Worm (Caenorhabditis elegans): ENCODE measurements around the gene spp-9.

The spp-9 gene

DNA sequence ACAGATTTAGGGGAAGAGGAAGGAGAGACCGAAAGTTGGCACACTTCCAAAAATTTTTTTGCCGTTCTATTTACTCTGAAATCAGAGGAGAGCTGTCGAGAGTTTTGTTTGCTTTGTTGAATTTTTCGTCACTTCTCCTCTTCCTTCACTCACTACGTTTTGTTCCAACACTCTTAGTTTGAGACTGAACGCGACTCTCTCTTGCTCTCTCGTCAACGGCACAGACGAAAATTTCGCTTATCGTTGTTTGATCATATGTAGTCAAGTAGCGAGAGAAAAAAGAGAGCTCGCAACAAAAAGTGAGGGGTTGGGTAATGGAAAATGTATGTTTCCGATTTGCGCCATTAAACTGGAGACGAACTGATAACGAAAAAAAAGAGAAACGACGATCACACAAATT, 4.9 kb upstream of the spp-9 start:
- TF ChIP-seq hmg-4 (GFP tag; optimal IDR thresholded peaks at IDR 0.05) (no peak), ceh-36 (tag; optimal IDR thresholded peaks at IDR 0.05) (no peak), hnd-1 (tag; optimal IDR thresholded peaks at IDR 0.05) (no peak), ceh-13 (GFP tag; optimal IDR thresholded peaks at IDR 0.05) (no peak), hmbx-1 (tag; optimal IDR thresholded peaks at IDR 0.05) (no peak), F13C5.2 (tag; optimal IDR thresholded peaks at IDR 0.05) (no peak), aly-1 (tag; optimal IDR thresholded peaks at IDR 0.05) (no peak), flt-1 (GFP tag; IDR thresholded peaks at IDR 0.05) (no peak), tbx-11 (GFP tag; IDR thresholded peaks at IDR 0.05) (no peak), ama-1 (optimal IDR thresholded peaks at IDR 0.05) (no peak), sea-1 (GFP tag; conservative IDR thresholded peaks at IDR 0.05) (no peak), scrt-1 (GFP tag; IDR thresholded peaks at IDR 0.05) (no peak), pes-1 (GFP tag; IDR thresholded peaks at IDR 0.05) (no peak), B0310.2 (tag; optimal IDR thresholded peaks at IDR 0.05) (no peak)

DNA sequence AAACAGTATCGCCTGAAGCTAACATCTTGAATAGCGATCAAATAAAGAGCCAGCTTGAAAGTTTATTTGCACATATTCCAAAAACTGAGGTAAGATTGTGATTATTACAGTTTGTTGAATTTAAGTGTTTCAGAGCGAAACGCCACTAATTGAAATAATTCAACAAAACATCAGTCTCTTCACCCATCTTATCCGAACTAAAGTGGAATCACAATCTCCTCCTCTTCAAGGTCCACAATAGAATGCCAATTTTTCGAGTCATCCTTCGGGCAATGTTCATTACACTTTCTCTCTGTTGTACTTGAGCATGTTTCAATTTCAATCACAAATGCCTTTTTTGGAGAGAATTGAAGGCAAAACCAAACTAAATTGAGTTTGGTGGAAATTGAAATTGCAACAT, 3.6 kb upstream of the spp-9 start:
- TF ChIP-seq sea-1 (GFP tag; conservative IDR thresholded peaks at IDR 0.05): no peak
- TF ChIP-seq tra-4 (tag; optimal IDR thresholded peaks at IDR 0.05): no peak
- TF ChIP-seq ama-1 (optimal IDR thresholded peaks at IDR 0.05): no peak
- TF ChIP-seq ceh-13 (GFP tag; optimal IDR thresholded peaks at IDR 0.05): no peak
- no peak for TF ChIP-seq B0310.2 (tag; optimal IDR thresholded peaks at IDR 0.05)
- no peak for TF ChIP-seq hmbx-1 (tag; optimal IDR thresholded peaks at IDR 0.05)
- TF ChIP-seq tbx-37 (GFP tag; conservative IDR thresholded peaks at IDR 0.05): no peak
- no peak for TF ChIP-seq pes-1 (GFP tag; IDR thresholded peaks at IDR 0.05)
- TF ChIP-seq ceh-36 (tag; optimal IDR thresholded peaks at IDR 0.05): no peak
- no peak for TF ChIP-seq tbx-11 (GFP tag; IDR thresholded peaks at IDR 0.05)
- no peak for TF ChIP-seq aly-1 (tag; optimal IDR thresholded peaks at IDR 0.05)
- TF ChIP-seq hnd-1 (tag; optimal IDR thresholded peaks at IDR 0.05): no peak
- no peak for TF ChIP-seq scrt-1 (GFP tag; IDR thresholded peaks at IDR 0.05)
- TF ChIP-seq hmg-4 (GFP tag; optimal IDR thresholded peaks at IDR 0.05): no peak
- TF ChIP-seq ets-7 (tag; optimal IDR thresholded peaks at IDR 0.05): no peak
- no peak for TF ChIP-seq flt-1 (GFP tag; IDR thresholded peaks at IDR 0.05)

DNA sequence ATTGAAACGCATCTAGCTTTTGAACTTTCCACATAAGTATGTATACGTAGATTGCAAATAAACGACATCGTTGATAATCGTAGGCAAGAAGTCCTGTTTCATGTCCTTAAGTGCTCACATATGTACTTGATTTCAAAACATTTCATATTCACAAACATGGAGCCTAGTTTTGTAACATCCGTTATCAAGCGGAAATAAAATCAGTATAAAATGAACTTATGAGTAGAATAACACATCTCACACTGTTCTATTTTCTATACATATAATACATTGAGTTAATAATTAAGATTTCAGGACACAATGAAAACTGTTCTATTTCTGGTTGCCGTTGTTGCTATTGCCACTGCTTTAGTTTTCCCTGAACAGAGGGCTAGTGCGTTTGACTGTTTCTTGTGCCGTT, 2.2 kb downstream of the spp-9 start, which contains the start of gene spp-21:
spp-21 (plus strand) TSS at position 301 of the 400 bp plus-strand sequence.
- TF ChIP-seq ceh-36 (tag; optimal IDR thresholded peaks at IDR 0.05) (no peak), ceh-13 (GFP tag; optimal IDR thresholded peaks at IDR 0.05) (no peak), sea-1 (GFP tag; conservative IDR thresholded peaks at IDR 0.05) (no peak), flt-1 (GFP tag; IDR thresholded peaks at IDR 0.05) (no peak), F13C5.2 (tag; optimal IDR thresholded peaks at IDR 0.05) (no peak), hnd-1 (tag; optimal IDR thresholded peaks at IDR 0.05) (no peak), hmg-4 (GFP tag; optimal IDR thresholded peaks at IDR 0.05) (no peak)

DNA sequence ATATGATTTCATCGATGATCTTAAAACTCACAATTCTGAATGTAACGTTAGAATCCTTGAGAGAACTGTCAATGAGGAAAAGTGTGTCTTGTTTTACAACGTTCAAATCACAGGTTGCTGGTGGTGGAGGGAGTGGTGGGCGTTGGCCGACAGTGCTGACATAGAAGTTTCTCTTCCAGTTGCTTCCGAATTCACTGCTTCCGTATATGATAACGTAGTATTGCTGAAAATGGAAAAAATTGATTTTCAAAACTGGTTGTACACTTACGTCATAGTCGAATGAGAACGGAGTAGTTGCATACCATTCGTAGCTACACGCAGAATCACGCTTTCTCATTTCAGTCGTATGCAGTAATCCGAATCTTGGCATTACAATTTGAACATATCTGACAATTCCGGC, 4.3 kb downstream of the spp-9 start:
- TF ChIP-seq F13C5.2 (tag; optimal IDR thresholded peaks at IDR 0.05): no peak
- TF ChIP-seq hmbx-1 (tag; optimal IDR thresholded peaks at IDR 0.05): no peak
- no peak for TF ChIP-seq B0310.2 (tag; optimal IDR thresholded peaks at IDR 0.05)
- no peak for TF ChIP-seq tra-4 (tag; optimal IDR thresholded peaks at IDR 0.05)
- no peak for TF ChIP-seq ceh-36 (tag; optimal IDR thresholded peaks at IDR 0.05)
- no peak for TF ChIP-seq ceh-13 (GFP tag; optimal IDR thresholded peaks at IDR 0.05)
- TF ChIP-seq tbx-37 (GFP tag; conservative IDR thresholded peaks at IDR 0.05): no peak
- TF ChIP-seq flt-1 (GFP tag; IDR thresholded peaks at IDR 0.05): no peak
- no peak for TF ChIP-seq ets-7 (tag; optimal IDR thresholded peaks at IDR 0.05)
- no peak for TF ChIP-seq tbx-11 (GFP tag; IDR thresholded peaks at IDR 0.05)
- no peak for TF ChIP-seq hnd-1 (tag; optimal IDR thresholded peaks at IDR 0.05)
- TF ChIP-seq pes-1 (GFP tag; IDR thresholded peaks at IDR 0.05): no peak

DNA sequence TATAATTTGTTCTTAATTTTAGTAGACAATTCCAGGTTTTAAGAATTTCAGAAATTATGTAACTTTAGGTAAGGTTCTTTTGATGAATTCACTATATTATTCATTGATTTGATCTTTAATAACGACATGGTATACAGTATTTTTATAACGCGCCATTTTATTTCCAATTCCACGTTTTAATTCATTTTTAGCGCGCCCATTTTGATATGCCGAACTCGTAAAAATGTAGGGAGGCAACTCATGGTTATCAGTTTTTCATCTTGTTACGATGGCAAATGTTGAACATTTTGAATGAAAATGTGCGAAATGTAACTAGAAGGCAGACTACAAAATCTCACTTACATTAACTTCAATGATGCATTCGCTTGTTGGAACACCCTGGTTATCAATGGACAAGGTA, 11.3 kb downstream of the spp-9 start:
- no peak for TF ChIP-seq tra-4 (tag; optimal IDR thresholded peaks at IDR 0.05)
- no peak for TF ChIP-seq scrt-1 (GFP tag; IDR thresholded peaks at IDR 0.05)
- TF ChIP-seq tbx-37 (GFP tag; conservative IDR thresholded peaks at IDR 0.05): no peak
- no peak for TF ChIP-seq B0310.2 (tag; optimal IDR thresholded peaks at IDR 0.05)
- TF ChIP-seq hmg-4 (GFP tag; optimal IDR thresholded peaks at IDR 0.05): no peak
- no peak for TF ChIP-seq aly-1 (tag; optimal IDR thresholded peaks at IDR 0.05)
- TF ChIP-seq hmbx-1 (tag; optimal IDR thresholded peaks at IDR 0.05): no peak
- no peak for TF ChIP-seq ets-7 (tag; optimal IDR thresholded peaks at IDR 0.05)
- no peak for TF ChIP-seq sea-1 (GFP tag; conservative IDR thresholded peaks at IDR 0.05)
- no peak for TF ChIP-seq tbx-11 (GFP tag; IDR thresholded peaks at IDR 0.05)
- no peak for TF ChIP-seq hnd-1 (tag; optimal IDR thresholded peaks at IDR 0.05)
- no peak for TF ChIP-seq F13C5.2 (tag; optimal IDR thresholded peaks at IDR 0.05)
- TF ChIP-seq ceh-36 (tag; optimal IDR thresholded peaks at IDR 0.05): no peak
- no peak for TF ChIP-seq flt-1 (GFP tag; IDR thresholded peaks at IDR 0.05)
- TF ChIP-seq ama-1 (optimal IDR thresholded peaks at IDR 0.05): no peak
- TF ChIP-seq pes-1 (GFP tag; IDR thresholded peaks at IDR 0.05): no peak

ce11 chrX:11499738-11500137, 12.2 kb downstream of the spp-9 start, which contains the start of gene T25C12.3:
Gene T25C12.3 (minus strand): TSS chrX:11499999.
- no peak for TF ChIP-seq flt-1 (GFP tag; IDR thresholded peaks at IDR 0.05)
- TF ChIP-seq tbx-37 (GFP tag; conservative IDR thresholded peaks at IDR 0.05): no peak
- no peak for TF ChIP-seq B0310.2 (tag; optimal IDR thresholded peaks at IDR 0.05)
- no peak for TF ChIP-seq tbx-11 (GFP tag; IDR thresholded peaks at IDR 0.05)
- no peak for TF ChIP-seq ets-7 (tag; optimal IDR thresholded peaks at IDR 0.05)
- TF ChIP-seq ceh-36 (tag; optimal IDR thresholded peaks at IDR 0.05): no peak
- TF ChIP-seq aly-1 (tag; optimal IDR thresholded peaks at IDR 0.05): no peak
- no peak for TF ChIP-seq tra-4 (tag; optimal IDR thresholded peaks at IDR 0.05)
- no peak for TF ChIP-seq ceh-13 (GFP tag; optimal IDR thresholded peaks at IDR 0.05)
- no peak for TF ChIP-seq hnd-1 (tag; optimal IDR thresholded peaks at IDR 0.05)
- no peak for TF ChIP-seq hmg-4 (GFP tag; optimal IDR thresholded peaks at IDR 0.05)
- TF ChIP-seq F13C5.2 (tag; optimal IDR thresholded peaks at IDR 0.05): no peak
- TF ChIP-seq ama-1 (optimal IDR thresholded peaks at IDR 0.05): no peak
- no peak for TF ChIP-seq scrt-1 (GFP tag; IDR thresholded peaks at IDR 0.05)
- no peak for TF ChIP-seq pes-1 (GFP tag; IDR thresholded peaks at IDR 0.05)

DNA sequence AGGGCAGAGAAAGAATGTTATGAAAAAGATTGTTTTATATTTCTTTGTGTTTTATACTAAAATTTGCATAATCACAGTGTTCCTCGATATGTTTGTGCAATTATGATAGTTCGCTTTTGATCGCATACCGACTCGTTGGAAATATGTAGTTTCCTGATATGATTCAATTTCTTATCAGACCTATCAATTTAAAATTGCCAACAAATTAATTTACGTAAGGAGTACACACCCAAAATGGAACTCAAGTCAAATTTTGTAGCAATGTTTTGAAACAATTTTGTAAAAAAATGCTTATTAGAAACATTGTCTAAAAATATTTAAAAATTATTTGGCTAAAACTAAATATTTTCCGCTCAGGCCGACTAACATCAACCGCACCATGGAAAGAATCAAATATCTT, 13.0 kb downstream of the spp-9 start:
- TF ChIP-seq scrt-1 (GFP tag; IDR thresholded peaks at IDR 0.05) (no peak), hmbx-1 (tag; optimal IDR thresholded peaks at IDR 0.05) (no peak), aly-1 (tag; optimal IDR thresholded peaks at IDR 0.05) (no peak), ama-1 (optimal IDR thresholded peaks at IDR 0.05) (no peak), ets-7 (tag; optimal IDR thresholded peaks at IDR 0.05) (no peak), ceh-13 (GFP tag; optimal IDR thresholded peaks at IDR 0.05) (no peak), tra-4 (tag; optimal IDR thresholded peaks at IDR 0.05) (no peak), hnd-1 (tag; optimal IDR thresholded peaks at IDR 0.05) (no peak), tbx-37 (GFP tag; conservative IDR thresholded peaks at IDR 0.05) (no peak), ceh-36 (tag; optimal IDR thresholded peaks at IDR 0.05) (no peak), tbx-11 (GFP tag; IDR thresholded peaks at IDR 0.05) (no peak), hmg-4 (GFP tag; optimal IDR thresholded peaks at IDR 0.05) (no peak), flt-1 (GFP tag; IDR thresholded peaks at IDR 0.05) (no peak), B0310.2 (tag; optimal IDR thresholded peaks at IDR 0.05) (no peak), pes-1 (GFP tag; IDR thresholded peaks at IDR 0.05) (no peak), F13C5.2 (tag; optimal IDR thresholded peaks at IDR 0.05) (no peak), sea-1 (GFP tag; conservative IDR thresholded peaks at IDR 0.05) (no peak)

Measured in whole organism, early embryonic.